Fruit fly (Drosophila melanogaster) whole organism, embryonic: ENCODE data around the gene CG33181.

Experiments used
- B-H1 ChIP-seq: fragments of 200-800 bp; sonication (Bioruptor generic); IDR thresholded peaks from 3 replicates; pipeline ENCODE4 v1.3.6; 2022; ENCODE audit warnings: missing biosample characterization, missing genetic modification characterization
- Bdp1 ChIP-seq: fragments of 200-800 bp; sonication (Bioruptor generic); optimal IDR thresholded peaks from 3 replicates; lab custom pipeline; 2016; ENCODE audit warnings: missing biosample characterization, missing genetic modification characterization
- Blimp-1 ChIP-seq: fragments of 200-800 bp; sonication (Bioruptor generic); optimal IDR thresholded peaks from 3 replicates; lab custom pipeline; 2018; ENCODE audit warnings: missing biosample characterization, missing genetic modification characterization, mild to moderate bottlenecking, moderate library complexity, missing genetic modification reagents
- CG10431 ChIP-seq: fragments of 200-800 bp; sonication (Bioruptor generic); optimal IDR thresholded peaks from 3 replicates; lab custom pipeline; 2018; ENCODE audit warnings: missing biosample characterization, mild to moderate bottlenecking, missing genetic modification characterization
- CG12744 ChIP-seq: fragments of 200-800 bp; sonication (Bioruptor generic); optimal IDR thresholded peaks from 2 replicates; lab custom pipeline; 2016; ENCODE audit warnings: missing biosample characterization, missing genetic modification characterization
- CG13775 ChIP-seq: fragments of 200-800 bp; sonication (Bioruptor generic); optimal IDR thresholded peaks from 3 replicates; lab custom pipeline; 2017; ENCODE audit warnings: missing biosample characterization, mild to moderate bottlenecking, missing genetic modification characterization
- CG14441 ChIP-seq: fragments of 200-800 bp; sonication (Bioruptor generic); IDR thresholded peaks from 2 replicates; pipeline ENCODE4 v1.3.6; 2022; ENCODE audit warnings: missing biosample characterization, missing genetic modification characterization
- CG1529 ChIP-seq: fragments of 200-800 bp; sonication (Bioruptor generic); optimal IDR thresholded peaks from 3 replicates; lab custom pipeline; 2018; ENCODE audit warnings: missing biosample characterization, missing genetic modification characterization
- CG17802 ChIP-seq: fragments of 200-800 bp; sonication (Bioruptor generic); optimal IDR thresholded peaks from 2 replicates; lab custom pipeline; 2018; ENCODE audit warnings: missing biosample characterization, mild to moderate bottlenecking, missing genetic modification characterization, moderate library complexity
- CG17829 ChIP-seq: fragments of 200-800 bp; optimal IDR thresholded peaks from 2 replicates; lab custom pipeline; 2019; ENCODE audit warnings: missing biosample characterization, mild to moderate bottlenecking, missing genetic modification characterization, moderate library complexity
- CG2202 ChIP-seq: fragments of 200-800 bp; sonication (Bioruptor generic); optimal IDR thresholded peaks from 2 replicates; lab custom pipeline; 2018; ENCODE audit warnings: missing biosample characterization, mild to moderate bottlenecking, missing genetic modification characterization
- CG2712 ChIP-seq: fragments of 200-800 bp; optimal IDR thresholded peaks from 3 replicates; lab custom pipeline; 2019; ENCODE audit warnings: missing biosample characterization, mild to moderate bottlenecking, missing genetic modification characterization, moderate library complexity
- CG30431 ChIP-seq: fragments of 200-800 bp; sonication (Bioruptor generic); optimal IDR thresholded peaks from 2 replicates; lab custom pipeline; 2017; ENCODE audit warnings: missing biosample characterization, missing genetic modification characterization
- CG3838 ChIP-seq: fragments of 200-800 bp; sonication (Bioruptor generic); optimal IDR thresholded peaks from 3 replicates; lab custom pipeline; 2016; ENCODE audit warnings: missing biosample characterization, missing genetic modification characterization
- CG5180 ChIP-seq: fragments of 200-800 bp; sonication (Bioruptor generic); optimal IDR thresholded peaks from 3 replicates; lab custom pipeline; 2017; ENCODE audit warnings: missing biosample characterization, missing genetic modification characterization, mild to moderate bottlenecking, moderate library complexity, missing genetic modification reagents
- CG6272 ChIP-seq: fragments of 200-800 bp; sonication (Bioruptor generic); IDR thresholded peaks from 2 replicates; pipeline ENCODE4 v1.3.6; 2022; ENCODE audit warnings: missing biosample characterization, missing genetic modification characterization
- CG7271 ChIP-seq: fragments of 200-800 bp; sonication (Bioruptor generic); optimal IDR thresholded peaks from 2 replicates; lab custom pipeline; 2018; ENCODE audit warnings: missing biosample characterization, mild to moderate bottlenecking, missing genetic modification characterization, moderate library complexity
- CG7963 ChIP-seq: fragments of 200-800 bp; sonication (Bioruptor generic); IDR thresholded peaks from 3 replicates; pipeline ENCODE4 v1.3.6; 2022; ENCODE audit warnings: missing biosample characterization, missing genetic modification characterization; ENCODE audit not compliant: partially characterized antibody
- D ChIP-seq, 2 experiments: fragments of 200-800 bp in 1 of 2; fragments of >200 bp in 1 of 2; sonication (Bioruptor generic) in 1 of 2; optimal IDR thresholded peaks; 2 replicates in 1 of 2; 3 replicates in 1 of 2; lab custom pipeline; 2017; ENCODE audit warnings: mild to moderate bottlenecking in 1 of 2, missing biosample characterization in 1 of 2, missing genetic modification characterization in 1 of 2, missing genetic modification reagents in 1 of 2
- D19A ChIP-seq: fragments of 200-800 bp; optimal IDR thresholded peaks from 3 replicates; lab custom pipeline; 2019; ENCODE audit warnings: missing biosample characterization, mild to moderate bottlenecking, missing genetic modification characterization, moderate library complexity
- Dp ChIP-seq: fragments of 200-800 bp; sonication (Bioruptor generic); optimal IDR thresholded peaks from 2 replicates; lab custom pipeline; 2018; ENCODE audit warnings: missing biosample characterization, mild to moderate bottlenecking, missing genetic modification characterization, moderate library complexity
- HLH3B ChIP-seq: fragments of 200-800 bp; sonication (Bioruptor generic); IDR thresholded peaks from 2 replicates; pipeline ENCODE4 v1.3.6; 2022; ENCODE audit warnings: missing biosample characterization, missing genetic modification characterization
- Hr3 ChIP-seq: fragments of 200-800 bp; sonication (Bioruptor generic); optimal IDR thresholded peaks from 3 replicates; lab custom pipeline; 2016; ENCODE audit warnings: missing biosample characterization, missing genetic modification characterization
- Lhr ChIP-seq: fragments of 200-800 bp; sonication (Bioruptor generic); optimal IDR thresholded peaks from 3 replicates; lab custom pipeline; 2017; ENCODE audit warnings: mild to moderate bottlenecking, missing biosample characterization, missing genetic modification reagents, missing genetic modification characterization
- Lpt ChIP-seq: fragments of >200 bp; optimal IDR thresholded peaks from 2 replicates; lab custom pipeline; 2018; ENCODE audit warnings: missing biosample characterization, missing genetic modification characterization
- Neu2 ChIP-seq: fragments of 200-800 bp; sonication (Bioruptor generic); optimal IDR thresholded peaks from 3 replicates; lab custom pipeline; 2016; ENCODE audit warnings: missing biosample characterization, missing genetic modification characterization, borderline replicate concordance
- Oli ChIP-seq: fragments of 200-800 bp; sonication (Bioruptor generic); optimal IDR thresholded peaks from 2 replicates; lab custom pipeline; 2018; ENCODE audit warnings: missing biosample characterization, mild to moderate bottlenecking, missing genetic modification characterization, moderate library complexity
- Sin3A ChIP-seq: fragments of >200 bp; optimal IDR thresholded peaks from 2 replicates; lab custom pipeline; 2018
- ac ChIP-seq: fragments of 200-800 bp; sonication (Bioruptor generic); optimal IDR thresholded peaks from 3 replicates; lab custom pipeline; 2017; ENCODE audit warnings: missing biosample characterization, mild to moderate bottlenecking, missing genetic modification characterization
- bab2 ChIP-seq: fragments of 200-800 bp; sonication (Bioruptor generic); optimal IDR thresholded peaks from 2 replicates; lab custom pipeline; 2016; ENCODE audit warnings: missing biosample characterization, missing genetic modification characterization
- cg ChIP-seq: fragments of 200-800 bp; sonication (Bioruptor generic); optimal IDR thresholded peaks from 3 replicates; lab custom pipeline; 2019; ENCODE audit warnings: missing biosample characterization, mild to moderate bottlenecking, missing genetic modification characterization, moderate library complexity
- eyg ChIP-seq: fragments of 200-800 bp; sonication (Bioruptor generic); optimal IDR thresholded peaks from 3 replicates; lab custom pipeline; 2016; ENCODE audit warnings: missing biosample characterization, missing genetic modification characterization
- fd96Cb ChIP-seq: fragments of 200-800 bp; sonication (Bioruptor generic); optimal IDR thresholded peaks from 2 replicates; lab custom pipeline; 2018; ENCODE audit warnings: missing biosample characterization, mild to moderate bottlenecking, missing genetic modification characterization, moderate library complexity
- gsb-n ChIP-seq: fragments of 200-800 bp; sonication (Bioruptor generic); optimal IDR thresholded peaks from 3 replicates; lab custom pipeline; 2018; ENCODE audit warnings: missing biosample characterization, mild to moderate bottlenecking, missing genetic modification characterization
- h ChIP-seq: fragments of >200 bp; optimal IDR thresholded peaks from 2 replicates; lab custom pipeline; 2017
- ham ChIP-seq: fragments of 200-800 bp; sonication (Bioruptor generic); IDR thresholded peaks from 2 replicates; pipeline ENCODE4 v1.3.6; 2022; ENCODE audit warnings: missing biosample characterization, missing genetic modification characterization
- kah ChIP-seq: fragments of 200-800 bp; sonication (Bioruptor generic); optimal IDR thresholded peaks from 2 replicates; lab custom pipeline; 2018; ENCODE audit warnings: missing biosample characterization, mild to moderate bottlenecking, missing genetic modification characterization
- kay ChIP-seq: fragments of 200-800 bp; sonication (Bioruptor generic); optimal IDR thresholded peaks from 2 replicates; lab custom pipeline; 2016; ENCODE audit warnings: missing biosample characterization, missing genetic modification characterization
- ken ChIP-seq: fragments of 200-800 bp; sonication (Bioruptor generic); IDR thresholded peaks from 3 replicates; pipeline ENCODE4 v1.3.6; 2022; ENCODE audit warnings: missing biosample characterization, missing genetic modification characterization
- nau ChIP-seq: fragments of 200-800 bp; sonication (Bioruptor generic); optimal IDR thresholded peaks from 3 replicates; lab custom pipeline; 2017; ENCODE audit warnings: missing biosample characterization, mild to moderate bottlenecking, missing genetic modification characterization, missing genetic modification reagents
- pb ChIP-seq: fragments of 200-800 bp; sonication (Bioruptor generic); optimal IDR thresholded peaks from 3 replicates; lab custom pipeline; 2016; ENCODE audit warnings: missing biosample characterization, missing genetic modification characterization
- phol ChIP-seq: fragments of 200-800 bp; sonication (Bioruptor generic); optimal IDR thresholded peaks from 3 replicates; lab custom pipeline; 2018; ENCODE audit warnings: missing biosample characterization, mild to moderate bottlenecking, missing genetic modification characterization, moderate library complexity
- pnt ChIP-seq: fragments of 200-800 bp; sonication (Bioruptor generic); optimal IDR thresholded peaks from 3 replicates; lab custom pipeline; 2016; ENCODE audit warnings: missing biosample characterization, missing genetic modification characterization
- pzg ChIP-seq: fragments of 200-800 bp; sonication (Bioruptor generic); optimal IDR thresholded peaks from 3 replicates; lab custom pipeline; 2018; ENCODE audit warnings: missing biosample characterization, mild to moderate bottlenecking, missing genetic modification characterization, moderate library complexity
- sd ChIP-seq: fragments of 200-800 bp; sonication (Bioruptor generic); optimal IDR thresholded peaks from 3 replicates; lab custom pipeline; 2018; ENCODE audit warnings: missing biosample characterization, mild to moderate bottlenecking, missing genetic modification characterization, moderate library complexity
- sna ChIP-seq: fragments of 200-800 bp; sonication (Bioruptor generic); IDR thresholded peaks from 2 replicates; pipeline ENCODE4 v1.3.6; 2022; ENCODE audit warnings: missing biosample characterization, missing genetic modification characterization; ENCODE audit not compliant: partially characterized antibody
- sqz ChIP-seq: fragments of 200-800 bp; sonication (Bioruptor generic); optimal IDR thresholded peaks from 3 replicates; lab custom pipeline; 2018; ENCODE audit warnings: missing biosample characterization, mild to moderate bottlenecking, missing genetic modification characterization
- tap ChIP-seq: fragments of 200-800 bp; optimal IDR thresholded peaks from 3 replicates; lab custom pipeline; 2019; ENCODE audit warnings: missing biosample characterization, mild to moderate bottlenecking, missing genetic modification characterization, moderate library complexity
- trem ChIP-seq: fragments of 200-800 bp; optimal IDR thresholded peaks from 3 replicates; lab custom pipeline; 2019; ENCODE audit warnings: missing biosample characterization, mild to moderate bottlenecking, missing genetic modification characterization, moderate library complexity
- tx ChIP-seq: fragments of 200-800 bp; sonication (Bioruptor generic); optimal IDR thresholded peaks from 2 replicates; lab custom pipeline; 2016; ENCODE audit warnings: missing biosample characterization, missing genetic modification characterization

CG33181 gene

dm6 chrX:8444883-8445572, 44.1 kb upstream of the CG33181 start (continued):
- no peak for TF ChIP-seq D (optimal IDR thresholded peaks at IDR 0.05; lab: Kevin White, UChicago)
- no peak for TF ChIP-seq D (GFP tag; optimal IDR thresholded peaks at IDR 0.05; lab: Kevin White, UChicago)
- no peak for TF ChIP-seq kay (GFP tag; lab: Kevin White, UChicago)
- TF ChIP-seq CG7271 (tag; lab: Kevin White, UChicago) = peak; percentile 23
- no peak for TF ChIP-seq CG5180 (GFP tag; lab: Kevin White, UChicago)
- TF ChIP-seq CG7963 (GFP tag; lab: Robert Waterston, UW) = no peak
- no peak for TF ChIP-seq CG17802 (tag; lab: Kevin White, UChicago)
- no peak for TF ChIP-seq Lpt (GFP tag; lab: Kevin White, UChicago)
- no peak for TF ChIP-seq Dp
- TF ChIP-seq sqz (GFP tag; lab: Kevin White, UChicago) = peak; percentile 37
- TF ChIP-seq tx = no peak
- no peak for TF ChIP-seq CG30431 (GFP tag; lab: Kevin White, UChicago)
- no peak for TF ChIP-seq B-H1
- no peak for TF ChIP-seq CG1529
- TF ChIP-seq pzg (GFP tag; lab: Kevin White, UChicago) = no peak
- TF ChIP-seq D19A (tag; lab: Kevin White, UChicago) = peak; percentile 77
- TF ChIP-seq Hr3 (GFP tag; lab: Kevin White, UChicago) = peak; percentile 45
- no peak for TF ChIP-seq h (lab: Kevin White, UChicago)
- TF ChIP-seq CG3838 (GFP tag; lab: Kevin White, UChicago) = no peak
- no peak for TF ChIP-seq kah (GFP tag; lab: Kevin White, UChicago)
- TF ChIP-seq pb = no peak
- TF ChIP-seq cg = peak; percentile 54
- TF ChIP-seq Sin3A = no peak
- peak; percentile 91 for TF ChIP-seq CG2712 (tag; lab: Kevin White, UChicago)
- TF ChIP-seq CG10431 (GFP tag; lab: Kevin White, UChicago) = no peak
- TF ChIP-seq eyg (GFP tag; lab: Kevin White, UChicago) = no peak
- peak; percentile 63 for TF ChIP-seq Oli (tag; lab: Kevin White, UChicago)
- TF ChIP-seq CG2202 (tag; lab: Kevin White, UChicago) = no peak
- TF ChIP-seq CG17829 (tag; lab: Kevin White, UChicago) = peak; percentile 88
- TF ChIP-seq Bdp1 = no peak
- peak; percentile 20 for TF ChIP-seq sd (tag; lab: Kevin White, UChicago)
- no peak for TF ChIP-seq ham (GFP tag; lab: Robert Waterston, UW)
- peak; percentile 46; the same call in 1 of the 2 replicates for TF ChIP-seq HLH3B (GFP tag; lab: Robert Waterston, UW)
- no peak for TF ChIP-seq ac (GFP tag; lab: Kevin White, UChicago)
- TF ChIP-seq fd96Cb (tag; lab: Kevin White, UChicago) = peak; percentile 72
- TF ChIP-seq bab2 (GFP tag; lab: Kevin White, UChicago) = no peak
- TF ChIP-seq nau (GFP tag; lab: Kevin White, UChicago) = no peak
- TF ChIP-seq phol (tag; lab: Kevin White, UChicago) = peak; percentile 85
- TF ChIP-seq CG6272 = no peak
- peak; percentile 66 for TF ChIP-seq Blimp-1 (GFP tag; lab: Kevin White, UChicago)
- peak; percentile 71 for TF ChIP-seq gsb-n (tag; lab: Kevin White, UChicago)
- no peak for TF ChIP-seq pnt
- TF ChIP-seq ken (GFP tag; lab: Robert Waterston, UW) = no peak
- TF ChIP-seq CG13775 = peak; percentile 45
- peak; percentile 74 for TF ChIP-seq trem (tag; lab: Kevin White, UChicago)
- no peak for TF ChIP-seq CG12744 (GFP tag; lab: Kevin White, UChicago)
- TF ChIP-seq Neu2 (GFP tag; lab: Kevin White, UChicago) = no peak
- no peak for TF ChIP-seq CG14441
- peak; percentile 36 for TF ChIP-seq tap (tag; lab: Kevin White, UChicago)
- TF ChIP-seq sna (GFP tag; lab: Robert Waterston, UW) = no peak
- TF ChIP-seq Lhr (GFP tag; lab: Kevin White, UChicago) = no peak
